Worm (Caenorhabditis elegans): ENCODE measurements around the gene unc-86.

DNA sequence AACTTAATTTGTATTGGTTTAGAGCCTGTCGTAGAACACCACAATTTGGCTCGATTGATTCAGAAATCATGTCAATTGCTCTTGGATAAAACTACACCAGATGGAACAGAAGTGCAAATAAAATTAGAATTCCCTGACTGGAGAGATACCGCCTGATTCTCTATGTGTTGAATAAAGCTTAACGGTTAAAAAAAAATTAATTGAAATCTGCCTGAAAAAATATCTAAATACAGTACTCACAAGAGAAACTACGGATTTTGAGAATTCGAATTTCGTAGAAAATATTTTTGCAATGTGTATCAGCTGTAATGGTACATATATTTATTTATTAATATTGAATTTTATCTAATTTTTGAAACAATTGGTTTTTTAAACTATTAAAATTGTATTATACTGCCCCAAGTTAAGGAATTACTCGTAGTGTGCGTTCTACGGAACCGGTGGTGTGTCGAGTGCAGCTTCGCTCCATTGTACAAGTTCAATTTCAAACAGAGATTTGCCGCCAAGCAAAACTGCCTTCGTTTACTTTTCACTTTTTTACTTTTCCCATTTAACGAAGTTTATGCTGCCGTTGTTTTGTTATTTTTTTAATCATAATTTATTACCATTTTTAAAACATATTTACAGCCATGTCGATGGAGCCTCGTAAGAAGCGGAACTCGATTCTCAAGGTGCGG is 34.0 kb upstream of the unc-86 start, which contains the start of gene knl-1:
- TF ChIP-seq sea-1 (GFP tag; conservative IDR thresholded peaks at IDR 0.05) = no peak
- TF ChIP-seq ama-1 (optimal IDR thresholded peaks at IDR 0.05) = no peak
- no peak for TF ChIP-seq ceh-36 (tag; optimal IDR thresholded peaks at IDR 0.05)
- no peak for TF ChIP-seq hmbx-1 (tag; optimal IDR thresholded peaks at IDR 0.05)
- no peak for TF ChIP-seq hnd-1 (tag; optimal IDR thresholded peaks at IDR 0.05)
- TF ChIP-seq flt-1 (GFP tag; IDR thresholded peaks at IDR 0.05) = no peak
- TF ChIP-seq tra-4 (tag; optimal IDR thresholded peaks at IDR 0.05) = no peak
- TF ChIP-seq pes-1 (GFP tag; IDR thresholded peaks at IDR 0.05) = no peak; the same call in 1 of the 2 replicates
- no peak for TF ChIP-seq ceh-13 (GFP tag; optimal IDR thresholded peaks at IDR 0.05)
- peak; percentile 54 for TF ChIP-seq hmg-4 (GFP tag; optimal IDR thresholded peaks at IDR 0.05)
- no peak for TF ChIP-seq B0310.2 (tag; optimal IDR thresholded peaks at IDR 0.05)
- no peak for TF ChIP-seq scrt-1 (GFP tag; IDR thresholded peaks at IDR 0.05)
